Fruit fly (Drosophila melanogaster): ENCODE measurements around the gene Rbp6.

Gene Rbp6

dm6 chr3L:17009715-17010491 is 228.1 kb downstream of the Rbp6 start:
- no peak for TF ChIP-seq Myc (optimal IDR thresholded peaks at IDR 0.05)
- TF ChIP-seq psq (optimal IDR thresholded peaks at IDR 0.05), result no peak
- TF ChIP-seq Sin3A (optimal IDR thresholded peaks at IDR 0.05), result no peak
- no peak for TF ChIP-seq h (optimal IDR thresholded peaks at IDR 0.05)
- TF ChIP-seq ttk (optimal IDR thresholded peaks at IDR 0.05), result no peak
- no peak for TF ChIP-seq insv (optimal IDR thresholded peaks at IDR 0.05)

dm6 chr3L:17008911-17009364 is 229.1 kb downstream of the Rbp6 start:
- no peak for TF ChIP-seq insv (optimal IDR thresholded peaks at IDR 0.05)
- TF ChIP-seq Myc (optimal IDR thresholded peaks at IDR 0.05), result no peak
- no peak for TF ChIP-seq psq (optimal IDR thresholded peaks at IDR 0.05)
- no peak for TF ChIP-seq h (optimal IDR thresholded peaks at IDR 0.05)
- TF ChIP-seq ttk (optimal IDR thresholded peaks at IDR 0.05), result no peak
- TF ChIP-seq Sin3A (optimal IDR thresholded peaks at IDR 0.05), result no peak
